Fruit fly (Drosophila melanogaster): Measurements from ENCODE around the gene CG16824.

DNA sequence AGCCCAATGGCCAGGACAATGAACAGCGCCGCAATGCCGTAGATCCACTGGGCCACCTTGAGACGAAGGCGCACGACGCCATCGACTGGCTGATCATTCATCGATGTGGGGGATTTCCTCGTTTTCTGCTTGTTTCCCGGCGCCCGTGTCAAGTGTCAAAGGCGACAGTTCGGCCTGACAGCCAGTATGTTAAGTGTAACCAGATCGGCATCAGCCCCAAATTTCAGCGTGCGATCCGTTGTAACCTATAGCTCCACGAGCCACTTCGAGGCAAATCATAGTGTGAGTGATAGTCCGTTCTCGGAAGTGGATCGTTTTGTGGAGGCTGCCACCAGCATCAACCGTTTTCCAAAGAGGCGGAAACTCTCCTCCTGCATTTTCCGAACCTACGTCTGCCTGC is 13.8 kb downstream of the CG16824 start, which contains the start of gene CG43779:
- no peak for TF ChIP-seq CG12605 (GFP tag; IDR thresholded peaks at IDR 0.05)
- no peak for TF ChIP-seq CG13204 (GFP tag; optimal IDR thresholded peaks at IDR 0.05)
- no peak for TF ChIP-seq CG8159 (tag; optimal IDR thresholded peaks at IDR 0.05)
- no peak for TF ChIP-seq CG34367 (tag; optimal IDR thresholded peaks at IDR 0.05)
- no peak for TF ChIP-seq CG4496 (GFP tag; IDR thresholded peaks at IDR 0.05)
- no peak for TF ChIP-seq CG8301 (tag; optimal IDR thresholded peaks at IDR 0.05)
- TF ChIP-seq CG10348 (GFP tag; IDR thresholded peaks at IDR 0.05), result no peak
